Fruit fly (Drosophila melanogaster): ENCODE data around the gene ATPsyndelta.

ATPsyndelta gene

DNA sequence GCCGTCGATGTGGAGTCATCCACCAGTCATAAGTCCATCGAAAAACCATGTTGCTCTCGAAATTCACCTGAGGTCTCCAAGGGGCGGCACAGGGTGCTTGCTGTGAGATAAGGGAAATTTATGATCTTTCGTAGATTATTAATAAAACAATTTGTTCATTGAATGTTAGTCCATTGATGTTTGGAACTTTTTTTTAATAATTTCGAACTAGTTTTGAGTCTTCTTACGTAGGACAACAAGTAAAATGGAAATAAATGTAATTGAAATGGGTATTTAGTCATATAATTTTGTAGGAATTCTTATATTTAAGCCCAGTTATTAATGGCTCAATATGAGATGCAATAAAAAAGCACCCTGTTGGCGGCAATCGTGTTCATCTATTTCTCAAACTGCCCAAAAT, 19.7 kb downstream of the ATPsyndelta start (continued):
- TF ChIP-seq zf30C (GFP tag; optimal IDR thresholded peaks at IDR 0.05) (no peak), CG30020 (tag; optimal IDR thresholded peaks at IDR 0.05) (no peak), HLH4C (GFP tag; IDR thresholded peaks at IDR 0.05; ENCODE audit: partially characterized antibody) (no peak), CG3838 (GFP tag; optimal IDR thresholded peaks at IDR 0.05) (peak; percentile 41), H2.0 (GFP tag; IDR thresholded peaks at IDR 0.05) (peak; percentile 49; the same call in 1 of the 2 replicates), trh (GFP tag; optimal IDR thresholded peaks at IDR 0.05) (peak; percentile 50), CG7786 (GFP tag; optimal IDR thresholded peaks at IDR 0.05) (peak; percentile 47), CG6813 (GFP tag; optimal IDR thresholded peaks at IDR 0.05) (peak; percentile 35), ken (GFP tag; IDR thresholded peaks at IDR 0.05) (peak; percentile 66; the same call in 2 of the 3 replicates), CG13775 (GFP tag; optimal IDR thresholded peaks at IDR 0.05) (peak; percentile 62), CG9437 (GFP tag; optimal IDR thresholded peaks at IDR 0.05) (peak; percentile 67), Fer2 (tag; optimal IDR thresholded peaks at IDR 0.05) (no peak), Abd-B (GFP tag; optimal IDR thresholded peaks at IDR 0.05) (peak; percentile 66), CG13624 (GFP tag; optimal IDR thresholded peaks at IDR 0.05) (peak; percentile 59), ase (GFP tag; IDR thresholded peaks at IDR 0.05) (0 out of 3 replicates have a peak, but pooled peaks have one; percentile 20), eyg (GFP tag; optimal IDR thresholded peaks at IDR 0.05) (peak; percentile 40), CG31388 (GFP tag; optimal IDR thresholded peaks at IDR 0.05) (no peak), zen2 (GFP tag; IDR thresholded peaks at IDR 0.05; ENCODE audit: partially characterized antibody) (no peak), CG10462 (GFP tag; optimal IDR thresholded peaks at IDR 0.05) (peak; percentile 26), CG32772 (GFP tag; IDR thresholded peaks at IDR 0.05) (peak; percentile 43), CG3847 (GFP tag; IDR thresholded peaks at IDR 0.05) (peak; percentile 50; the same call in 1 of the 2 replicates), CG6854 (GFP tag; optimal IDR thresholded peaks at IDR 0.05) (peak; percentile 64), NfI (GFP tag; optimal IDR thresholded peaks at IDR 0.05) (peak; percentile 82), CG6791 (GFP tag; IDR thresholded peaks at IDR 0.05; ENCODE audit: partially characterized antibody) (no peak), oc (tag; optimal IDR thresholded peaks at IDR 0.05) (peak; percentile 70), da (GFP tag; optimal IDR thresholded peaks at IDR 0.05) (no peak), Ssrp (tag; optimal IDR thresholded peaks at IDR 0.05) (peak; percentile 80), chn (GFP tag; optimal IDR thresholded peaks at IDR 0.05) (peak; percentile 56), CG11247 (GFP tag; IDR thresholded peaks at IDR 0.05) (0 out of 2 replicates have a peak, but pooled peaks have one; percentile 22), nerfin-1 (tag; optimal IDR thresholded peaks at IDR 0.05) (peak; percentile 67), abd-A (tag; optimal IDR thresholded peaks at IDR 0.05) (peak; percentile 39), CG8944 (GFP tag; optimal IDR thresholded peaks at IDR 0.05) (peak; percentile 44), insv (GFP tag; optimal IDR thresholded peaks at IDR 0.05) (peak in 1 of 2 experiments; percentile 1), H15 (GFP tag; IDR thresholded peaks at IDR 0.05) (0 out of 3 replicates have a peak, but pooled peaks have one; percentile 48), CG14965 (GFP tag; optimal IDR thresholded peaks at IDR 0.05; ENCODE audit: borderline replicate concordance) (no peak), salm (tag; optimal IDR thresholded peaks at IDR 0.05) (peak; percentile 91), CG33213 (GFP tag; optimal IDR thresholded peaks at IDR 0.05) (no peak), ewg (GFP tag; optimal IDR thresholded peaks at IDR 0.05) (peak; percentile 63), CG6765 (GFP tag; optimal IDR thresholded peaks at IDR 0.05) (peak; percentile 38), lilli (GFP tag; optimal IDR thresholded peaks at IDR 0.05) (peak; percentile 33), CG34422 (GFP tag; IDR thresholded peaks at IDR 0.05) (0 out of 3 replicates have a peak, but pooled peaks have one; percentile 30), CG30403 (GFP tag; optimal IDR thresholded peaks at IDR 0.05) (peak; percentile 83), Pdp1 (GFP tag; optimal IDR thresholded peaks at IDR 0.05) (peak; percentile 54 to 60), D (optimal IDR thresholded peaks at IDR 0.05) (no peak), D (GFP tag; optimal IDR thresholded peaks at IDR 0.05) (peak; percentile 69), Nf-YC (tag; optimal IDR thresholded peaks at IDR 0.05) (peak; percentile 67), CG3995 (GFP tag; optimal IDR thresholded peaks at IDR 0.05) (no peak), Hr39 (optimal IDR thresholded peaks at IDR 0.05) (no peak), chm (GFP tag; IDR thresholded peaks at IDR 0.05) (no peak; the same call in 1 of the 2 replicates), unpg (GFP tag; optimal IDR thresholded peaks at IDR 0.05) (peak; percentile 89), cad (GFP tag; optimal IDR thresholded peaks at IDR 0.05) (no peak)

All from whole organism, embryonic.